Worm (Caenorhabditis elegans): ENCODE measurements around the gene T26A5.8.
A peak's percentile ranks its signal among the peaks of the same experiment; 100 is the strongest.

Gene T26A5.8

ce11 chrIII:6459820-6460219 lies 2.8 kb downstream of the T26A5.8 start, which contains the start of gene algn-1:
algn-1 (plus strand) TSS chrIII:6460120.
- TF ChIP-seq sox-4 (tag; optimal IDR thresholded peaks at IDR 0.05) (no peak), hlh-30 (tag; optimal IDR thresholded peaks at IDR 0.05; ENCODE audit: insufficient read depth) (no peak), ets-4 (tag; optimal IDR thresholded peaks at IDR 0.05) (no peak), dmd-4 (tag; optimal IDR thresholded peaks at IDR 0.05; ENCODE audit: borderline replicate concordance) (no peak), C08G9.2 (tag; optimal IDR thresholded peaks at IDR 0.05) (no peak), pros-1 (tag; optimal IDR thresholded peaks at IDR 0.05) (no peak), elt-2 (tag; optimal IDR thresholded peaks at IDR 0.05) (no peak), K02D7.2 (tag; optimal IDR thresholded peaks at IDR 0.05) (no peak), pha-2 (tag; optimal IDR thresholded peaks at IDR 0.05) (no peak), tbx-2 (tag; optimal IDR thresholded peaks at IDR 0.05) (no peak), ceh-18 (tag; optimal IDR thresholded peaks at IDR 0.05) (no peak), odd-2 (tag; optimal IDR thresholded peaks at IDR 0.05) (no peak), hlh-15 (tag; optimal IDR thresholded peaks at IDR 0.05) (no peak)

ce11 chrIII:6454183-6454582 lies 8.5 kb downstream of the T26A5.8 start, which contains the start of gene jhdm-1:
jhdm-1 (plus strand) TSS chrIII:6454483.
- TF ChIP-seq hlh-6 (tag; optimal IDR thresholded peaks at IDR 0.05) (no peak), nhr-11 (tag; optimal IDR thresholded peaks at IDR 0.05) (no peak), ceh-31 (tag; optimal IDR thresholded peaks at IDR 0.05) (no peak), ama-1 (optimal IDR thresholded peaks at IDR 0.05) (no peak), ttx-3 (tag; optimal IDR thresholded peaks at IDR 0.05) (no peak), pros-1 (tag; optimal IDR thresholded peaks at IDR 0.05) (no peak), fax-1 (tag; optimal IDR thresholded peaks at IDR 0.05) (no peak), pha-4 (tag; optimal IDR thresholded peaks at IDR 0.05) (no peak), C38D4.7 (GFP tag; optimal IDR thresholded peaks at IDR 0.05) (no peak), odd-2 (tag; optimal IDR thresholded peaks at IDR 0.05) (no peak), tbx-2 (tag; optimal IDR thresholded peaks at IDR 0.05) (no peak), ref-2 (tag; optimal IDR thresholded peaks at IDR 0.05) (no peak), F13H6.1 (tag; optimal IDR thresholded peaks at IDR 0.05) (no peak), gmeb-2 (tag; optimal IDR thresholded peaks at IDR 0.05) (no peak), ceh-34 (tag; optimal IDR thresholded peaks at IDR 0.05) (no peak), sox-2 (GFP tag; IDR thresholded peaks at IDR 0.05) (no peak), pag-3 (tag; optimal IDR thresholded peaks at IDR 0.05; ENCODE audit: borderline replicate concordance) (no peak)

ce11 chrIII:6453665-6454064 lies 9.0 kb downstream of the T26A5.8 start:
- TF ChIP-seq gmeb-2 (tag; optimal IDR thresholded peaks at IDR 0.05) (peak; percentile 55), madf-2 (tag; optimal IDR thresholded peaks at IDR 0.05) (peak; percentile 41), ceh-18 (tag; optimal IDR thresholded peaks at IDR 0.05) (peak; percentile 64), pax-1 (tag; optimal IDR thresholded peaks at IDR 0.05) (no peak), zip-5 (tag; optimal IDR thresholded peaks at IDR 0.05) (no peak), pros-1 (tag; optimal IDR thresholded peaks at IDR 0.05) (peak; percentile 14), hlh-13 (GFP tag; optimal IDR thresholded peaks at IDR 0.05) (peak; percentile 51), ama-1 (optimal IDR thresholded peaks at IDR 0.05) (no peak), unc-3 (GFP tag; conservative IDR thresholded peaks at IDR 0.05) (no peak), unc-3 (tag; optimal IDR thresholded peaks at IDR 0.05) (peak; percentile 36), tbx-2 (tag; optimal IDR thresholded peaks at IDR 0.05) (peak; percentile 78), ceh-19 (GFP tag; optimal IDR thresholded peaks at IDR 0.05) (peak; percentile 77), ceh-48 (tag; optimal IDR thresholded peaks at IDR 0.05) (peak; percentile 8), syd-9 (tag; optimal IDR thresholded peaks at IDR 0.05) (peak; percentile 33), unc-86 (tag; optimal IDR thresholded peaks at IDR 0.05) (peak; percentile 31), fkh-10 (GFP tag; optimal IDR thresholded peaks at IDR 0.05) (no peak), elt-4 (tag; optimal IDR thresholded peaks at IDR 0.05) (no peak), ceh-6 (GFP tag; optimal IDR thresholded peaks at IDR 0.05) (no peak), ceh-9 (tag; optimal IDR thresholded peaks at IDR 0.05) (no peak), pat-9 (tag; optimal IDR thresholded peaks at IDR 0.05) (peak; percentile 62), ceh-34 (tag; optimal IDR thresholded peaks at IDR 0.05) (peak; percentile 87), fkh-6 (tag; optimal IDR thresholded peaks at IDR 0.05) (peak; percentile 56), unc-55 (GFP tag; optimal IDR thresholded peaks at IDR 0.05) (no peak), hlh-30 (tag; optimal IDR thresholded peaks at IDR 0.05; ENCODE audit: insufficient read depth) (peak; percentile 41), sox-2 (GFP tag; IDR thresholded peaks at IDR 0.05) (0 out of 2 replicates have a peak, but pooled peaks have one; percentile 23), rnt-1 (tag; optimal IDR thresholded peaks at IDR 0.05) (peak; percentile 41), ceh-14 (tag; optimal IDR thresholded peaks at IDR 0.05) (peak; percentile 68), ceh-22 (tag; optimal IDR thresholded peaks at IDR 0.05) (no peak), hlh-6 (tag; optimal IDR thresholded peaks at IDR 0.05) (no peak), K09A11.1 (tag; optimal IDR thresholded peaks at IDR 0.05; ENCODE audit: insufficient read depth) (peak; percentile 19), sdc-2 (tag; optimal IDR thresholded peaks at IDR 0.05) (peak; percentile 55), odd-2 (tag; optimal IDR thresholded peaks at IDR 0.05) (no peak)
